Worm (Caenorhabditis elegans): Measurements from ENCODE around the gene cyn-2.

DNA sequence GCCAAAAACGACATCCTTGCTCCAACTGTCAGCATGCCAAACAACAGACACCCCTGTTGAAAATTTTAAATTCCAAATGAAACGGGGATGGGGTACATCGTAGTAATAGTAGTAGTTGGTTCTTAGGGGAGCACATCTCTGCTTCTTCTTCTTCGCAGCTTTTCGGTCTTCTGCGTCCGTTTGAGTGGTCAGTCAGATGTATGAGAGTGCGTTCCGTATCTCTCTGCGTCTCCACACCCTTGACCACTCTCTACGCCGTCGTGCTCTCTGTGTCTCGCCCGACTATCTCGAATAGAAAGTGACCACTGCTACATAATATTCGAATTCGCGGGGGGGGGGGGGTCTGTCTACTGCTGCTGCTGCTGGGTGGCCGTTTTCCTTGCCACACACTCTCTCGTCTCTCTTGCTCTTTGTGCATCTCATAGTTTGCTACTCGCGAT, 20.4 kb downstream of the cyn-2 start:
- no peak for TF ChIP-seq him-1 (tag; optimal IDR thresholded peaks at IDR 0.05)
- no peak for TF ChIP-seq W03F9.2 (tag; optimal IDR thresholded peaks at IDR 0.05)

Data from whole organism, L4/young adult.